Worm (Caenorhabditis elegans): Measurements from ENCODE around the gene nas-25.

nas-25 gene

DNA sequence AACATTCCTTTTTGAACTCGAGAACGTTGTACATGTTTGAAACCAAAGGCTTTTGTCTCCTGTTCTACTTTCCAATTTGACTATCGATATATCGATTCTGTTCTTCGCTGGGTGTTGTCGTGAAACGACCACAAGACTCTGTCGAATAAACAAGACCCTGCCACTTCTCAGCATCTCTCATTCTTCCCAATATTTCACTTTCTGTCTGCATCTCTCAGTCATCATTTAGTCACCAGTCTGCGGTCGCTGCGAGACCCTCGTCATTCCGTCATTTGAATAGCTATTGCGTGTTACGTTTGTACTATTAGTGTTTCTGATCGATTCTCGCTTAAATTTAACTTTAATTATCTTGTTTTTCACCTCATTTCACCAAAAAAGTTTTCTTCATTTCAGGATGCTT is 38.5 kb upstream of the nas-25 start:
- TF ChIP-seq alr-1 (tag; optimal IDR thresholded peaks at IDR 0.05; ENCODE audit: borderline replicate concordance): no peak
- peak; percentile 99 for TF ChIP-seq nhr-85 (tag)
- no peak for TF ChIP-seq hlh-4 (tag; optimal IDR thresholded peaks at IDR 0.05)
- peak; percentile 33 for TF ChIP-seq Y116A8C.19 (tag; optimal IDR thresholded peaks at IDR 0.05; ENCODE audit: borderline replicate concordance)
- peak in 3 of 6 experiments; percentile 83 to 94 (median 86) for TF ChIP-seq elt-3 (tag; optimal IDR thresholded peaks at IDR 0.05)
- TF ChIP-seq nhr-76 (tag; optimal IDR thresholded peaks at IDR 0.05): no peak
- peak; percentile 90 for TF ChIP-seq fos-1 (tag; optimal IDR thresholded peaks at IDR 0.05)
- peak; percentile 86 for TF ChIP-seq blmp-1 (tag; optimal IDR thresholded peaks at IDR 0.05)
- TF ChIP-seq C04F5.9 (tag; optimal IDR thresholded peaks at IDR 0.05): peak; percentile 78
- TF ChIP-seq unc-98 (GFP tag; IDR thresholded peaks at IDR 0.05): no peak
- TF ChIP-seq nhr-12 (tag; optimal IDR thresholded peaks at IDR 0.05): no peak
- peak; percentile 99 for TF ChIP-seq nhr-71 (tag; optimal IDR thresholded peaks at IDR 0.05)
- peak; percentile 18 for TF ChIP-seq ceh-63 (GFP tag; optimal IDR thresholded peaks at IDR 0.05)
- no peak for TF ChIP-seq nhr-84 (tag; optimal IDR thresholded peaks at IDR 0.05)
- no peak for TF ChIP-seq C34B4.2 (tag; optimal IDR thresholded peaks at IDR 0.05)
- TF ChIP-seq sup-37 (GFP tag; optimal IDR thresholded peaks at IDR 0.05): peak; percentile 79
- TF ChIP-seq ces-1 (GFP tag; optimal IDR thresholded peaks at IDR 0.05): no peak
- TF ChIP-seq aly-2 (tag; optimal IDR thresholded peaks at IDR 0.05): peak; percentile 74
- TF ChIP-seq lin-13 (GFP tag; optimal IDR thresholded peaks at IDR 0.05): peak; percentile 94
- peak; percentile 92 for TF ChIP-seq isw-1 (GFP tag; IDR thresholded peaks at IDR 0.05)
- TF ChIP-seq lir-3 (tag; optimal IDR thresholded peaks at IDR 0.05; ENCODE audit: poor library complexity): peak; percentile 90
- no peak for TF ChIP-seq efl-3 (GFP tag; optimal IDR thresholded peaks at IDR 0.05)
- TF ChIP-seq lin-15B (tag; optimal IDR thresholded peaks at IDR 0.05): peak; percentile 23
- no peak for TF ChIP-seq unc-30 (tag; optimal IDR thresholded peaks at IDR 0.05)
- peak; percentile 94 for TF ChIP-seq ceh-8 (GFP tag; optimal IDR thresholded peaks at IDR 0.05)
- peak; percentile 82 for TF ChIP-seq elt-2 (tag; optimal IDR thresholded peaks at IDR 0.05)
- TF ChIP-seq dpl-1 (GFP tag; optimal IDR thresholded peaks at IDR 0.05): peak; percentile 77 to 83 (median 81)
- TF ChIP-seq ets-5 (GFP tag; IDR thresholded peaks at IDR 0.05): no peak
- TF ChIP-seq unc-62 (GFP tag; optimal IDR thresholded peaks at IDR 0.05): no peak
- TF ChIP-seq nhr-28 (tag; optimal IDR thresholded peaks at IDR 0.05): peak; percentile 43
- peak in 1 of 2 experiments; percentile 88 for TF ChIP-seq ztf-11 (tag; optimal IDR thresholded peaks at IDR 0.05)
- peak; percentile 96 for TF ChIP-seq dsc-1 (tag; optimal IDR thresholded peaks at IDR 0.05)
- TF ChIP-seq nhr-47 (tag; optimal IDR thresholded peaks at IDR 0.05): peak; percentile 97
- TF ChIP-seq lin-35 (GFP tag; optimal IDR thresholded peaks at IDR 0.05): peak; percentile 88 to 94
- TF ChIP-seq zag-1 (tag; optimal IDR thresholded peaks at IDR 0.05): peak; percentile 5
- peak; percentile 99 for TF ChIP-seq snu-23 (GFP tag; optimal IDR thresholded peaks at IDR 0.05)
- peak; percentile 99 for TF ChIP-seq fkh-8 (tag; optimal IDR thresholded peaks at IDR 0.05)
- peak; percentile 93 to 94 for TF ChIP-seq lsy-2 (tag; optimal IDR thresholded peaks at IDR 0.05)
- TF ChIP-seq hpl-2 (GFP tag; optimal IDR thresholded peaks at IDR 0.05): peak; percentile 86
- TF ChIP-seq snpc-4 (tag; optimal IDR thresholded peaks at IDR 0.05): peak; percentile 68
- peak; percentile 93 for TF ChIP-seq C16A3.4 (tag; optimal IDR thresholded peaks at IDR 0.05)
- TF ChIP-seq nhr-237 (tag; optimal IDR thresholded peaks at IDR 0.05): peak; percentile 89
- TF ChIP-seq ceh-88 (GFP tag; IDR thresholded peaks at IDR 0.05): peak; percentile 92
- TF ChIP-seq rnt-1 (tag; optimal IDR thresholded peaks at IDR 0.05): peak; percentile 94
- TF ChIP-seq nhr-90 (tag; optimal IDR thresholded peaks at IDR 0.05; ENCODE audit: poor library complexity): peak; percentile 97
- peak; percentile 75 to 89 (median 82) for TF ChIP-seq ceh-82 (tag; optimal IDR thresholded peaks at IDR 0.05)
- peak; percentile 93 for TF ChIP-seq egl-13 (tag; optimal IDR thresholded peaks at IDR 0.05)
- peak; percentile 75 for TF ChIP-seq fkh-10 (GFP tag; optimal IDR thresholded peaks at IDR 0.05)
- peak; percentile 91 for TF ChIP-seq mab-9 (GFP tag; IDR thresholded peaks at IDR 0.05)
- TF ChIP-seq lin-39 (tag; optimal IDR thresholded peaks at IDR 0.05): peak; percentile 87
- peak; percentile 90 to 93 for TF ChIP-seq efl-1 (optimal IDR thresholded peaks at IDR 0.05)
- peak; percentile 78 to 98 for TF ChIP-seq efl-1 (GFP tag; optimal IDR thresholded peaks at IDR 0.05 in 1 of 2)
- TF ChIP-seq irx-1 (tag; optimal IDR thresholded peaks at IDR 0.05): peak; percentile 94

All from whole organism, L1 larva.